Fruit fly (Drosophila melanogaster): ENCODE results near the gene CG3323.

Gene CG3323

DNA sequence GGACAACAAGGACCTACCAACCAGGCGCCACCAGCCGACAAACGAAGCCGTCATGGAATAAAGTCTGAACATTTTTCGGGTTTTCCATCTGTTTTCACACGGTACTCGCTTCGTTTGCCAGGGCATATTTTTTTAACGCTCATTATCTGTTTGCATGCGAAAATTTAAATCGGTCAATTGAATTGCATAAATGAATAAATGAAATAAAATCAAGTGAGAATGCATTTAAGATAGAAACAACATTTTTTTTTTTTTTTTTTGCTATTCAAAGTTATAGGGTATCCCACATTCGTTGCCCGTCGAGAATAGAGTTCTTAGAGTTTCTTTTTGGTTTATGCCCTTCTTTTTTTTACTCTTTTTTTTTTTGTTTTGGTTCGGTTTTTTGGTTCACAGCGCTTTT lies 19.7 kb downstream of the CG3323 start (continued):
- TF ChIP-seq CG3726 (GFP tag; IDR thresholded peaks at IDR 0.05) (no peak), dati (GFP tag; IDR thresholded peaks at IDR 0.05) (no peak), CG6254 (GFP tag; optimal IDR thresholded peaks at IDR 0.05) (no peak), C15 (GFP tag; IDR thresholded peaks at IDR 0.05) (no peak), so (GFP tag; IDR thresholded peaks at IDR 0.05) (no peak), Hmx (GFP tag; optimal IDR thresholded peaks at IDR 0.05) (no peak), Dek (tag; optimal IDR thresholded peaks at IDR 0.05) (peak; percentile 33), CG12942 (GFP tag; optimal IDR thresholded peaks at IDR 0.05) (no peak), croc (GFP tag; conservative IDR thresholded peaks at IDR 0.05) (no peak; the same call in 2 of the 3 replicates), esg (GFP tag; conservative IDR thresholded peaks at IDR 0.05) (no peak), CTCF (GFP tag; optimal IDR thresholded peaks at IDR 0.05) (no peak), Sox102F (GFP tag; optimal IDR thresholded peaks at IDR 0.05) (peak; percentile 49), ro (GFP tag; IDR thresholded peaks at IDR 0.05) (no peak), eyg (GFP tag; optimal IDR thresholded peaks at IDR 0.05) (no peak), CG18764 (GFP tag; optimal IDR thresholded peaks at IDR 0.05) (peak; percentile 38), bsh (GFP tag; optimal IDR thresholded peaks at IDR 0.05) (no peak), org-1 (GFP tag; optimal IDR thresholded peaks at IDR 0.05) (peak; percentile 10), unpg (GFP tag; optimal IDR thresholded peaks at IDR 0.05) (peak; percentile 31), peb (GFP tag; IDR thresholded peaks at IDR 0.05) (no peak), Fer1 (GFP tag; optimal IDR thresholded peaks at IDR 0.05) (peak; percentile 68), sima (GFP tag; optimal IDR thresholded peaks at IDR 0.05) (no peak), Six4 (GFP tag; optimal IDR thresholded peaks at IDR 0.05) (no peak), tio (GFP tag; optimal IDR thresholded peaks at IDR 0.05) (no peak), Doc3 (GFP tag; IDR thresholded peaks at IDR 0.05; ENCODE audit: partially characterized antibody) (no peak), NC2β (GFP tag; optimal IDR thresholded peaks at IDR 0.05) (no peak), jigr1 (GFP tag; IDR thresholded peaks at IDR 0.05) (no peak), CG10565 (GFP tag; optimal IDR thresholded peaks at IDR 0.05) (no peak), CG8478 (optimal IDR thresholded peaks at IDR 0.05) (no peak), sqz (GFP tag; optimal IDR thresholded peaks at IDR 0.05) (peak; percentile 41), CG17328 (GFP tag; IDR thresholded peaks at IDR 0.05) (peak; percentile 37), Myb (GFP tag; optimal IDR thresholded peaks at IDR 0.05) (peak; percentile 20), CG9437 (GFP tag; optimal IDR thresholded peaks at IDR 0.05) (no peak), CG12299 (tag; optimal IDR thresholded peaks at IDR 0.05) (no peak), ash1 (GFP tag; optimal IDR thresholded peaks at IDR 0.05) (no peak), CG15696 (tag; optimal IDR thresholded peaks at IDR 0.05) (peak; percentile 78), CG14441 (GFP tag; IDR thresholded peaks at IDR 0.05) (no peak), Eip74EF (GFP tag; optimal IDR thresholded peaks at IDR 0.05) (no peak), cas (GFP tag; IDR thresholded peaks at IDR 0.05) (no peak), CG10431 (GFP tag; optimal IDR thresholded peaks at IDR 0.05) (no peak), CG10462 (GFP tag; optimal IDR thresholded peaks at IDR 0.05) (no peak), CG17186 (GFP tag; optimal IDR thresholded peaks at IDR 0.05) (no peak), p53 (GFP tag; optimal IDR thresholded peaks at IDR 0.05) (no peak), lola (GFP tag; optimal IDR thresholded peaks at IDR 0.05) (no peak), CG6272 (GFP tag; IDR thresholded peaks at IDR 0.05) (peak; percentile 44; the same call in 1 of the 2 replicates), ranshi (GFP tag; IDR thresholded peaks at IDR 0.05) (peak; percentile 30; the same call in 1 of the 2 replicates), CG1603 (tag; optimal IDR thresholded peaks at IDR 0.05) (no peak), Aef1 (GFP tag; IDR thresholded peaks at IDR 0.05) (peak; percentile 26; the same call in 2 of the 3 replicates), CG2120 (GFP tag; optimal IDR thresholded peaks at IDR 0.05) (peak; percentile 74), nerfin-2 (GFP tag; IDR thresholded peaks at IDR 0.05; ENCODE audit: partially characterized antibody) (no peak), Opbp (GFP tag; IDR thresholded peaks at IDR 0.05; ENCODE audit: partially characterized antibody) (no peak), Oaz (GFP tag; IDR thresholded peaks at IDR 0.05) (0 out of 2 replicates have a peak, but pooled peaks have one; percentile 24), salm (tag; optimal IDR thresholded peaks at IDR 0.05) (no peak)
